Worm (Caenorhabditis elegans): Measurements from ENCODE around the gene K02E10.4.

The K02E10.4 gene

ce11 chrX:2447214-2447613 is 35.8 kb upstream of the K02E10.4 start:
- TF ChIP-seq tra-1 (GFP tag; IDR thresholded peaks at IDR 0.05) (no peak), nhr-6 (tag; optimal IDR thresholded peaks at IDR 0.05) (no peak), snpc-4 (tag; optimal IDR thresholded peaks at IDR 0.05) (no peak), set-16 (GFP tag; IDR thresholded peaks at IDR 0.05) (peak; percentile 34; the same call in 1 of the 2 replicates), mdt-29 (GFP tag; IDR thresholded peaks at IDR 0.05) (no peak), madf-9 (GFP tag; conservative IDR thresholded peaks at IDR 0.05) (no peak)

ce11 chrX:2450994-2451393 is 32.1 kb upstream of the K02E10.4 start:
- TF ChIP-seq set-16 (GFP tag; IDR thresholded peaks at IDR 0.05) (peak; percentile 50; the same call in 1 of the 2 replicates), unc-130 (GFP tag; optimal IDR thresholded peaks at IDR 0.05) (no peak), aha-1 (tag) (peak; percentile 3), nhr-237 (tag; optimal IDR thresholded peaks at IDR 0.05) (no peak), snpc-4 (tag; optimal IDR thresholded peaks at IDR 0.05) (no peak), ctbp-1 (GFP tag; IDR thresholded peaks at IDR 0.05) (0 out of 2 replicates have a peak, but pooled peaks have one; percentile 16), ceh-44 (GFP tag; IDR thresholded peaks at IDR 0.05) (no peak), ztf-11 (tag; optimal IDR thresholded peaks at IDR 0.05) (no peak)

DNA sequence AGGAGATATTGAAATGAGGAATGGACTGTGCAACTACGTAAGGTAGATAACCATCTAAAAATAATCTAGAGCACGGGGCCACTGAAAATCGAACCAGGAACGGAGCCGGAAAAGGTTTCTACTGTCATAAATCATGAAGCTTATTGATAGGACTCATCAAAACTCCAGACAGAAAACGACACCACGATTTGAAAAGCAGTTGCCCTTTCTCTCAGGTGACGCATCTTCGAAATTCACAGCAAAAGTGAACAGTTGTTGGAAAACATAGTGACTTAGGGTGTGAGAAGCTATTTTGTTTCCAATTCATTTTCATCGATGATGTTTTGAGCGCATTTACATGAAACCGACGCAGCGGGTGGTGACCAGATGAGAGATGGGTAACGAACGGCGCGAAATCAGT is 30.8 kb upstream of the K02E10.4 start:
- TF ChIP-seq hlh-11 (tag; optimal IDR thresholded peaks at IDR 0.05), result peak; percentile 14
- no peak for TF ChIP-seq ztf-11 (tag; optimal IDR thresholded peaks at IDR 0.05)
- TF ChIP-seq nhr-25 (tag; optimal IDR thresholded peaks at IDR 0.05; ENCODE audit: borderline replicate concordance, insufficient read depth), result no peak

DNA sequence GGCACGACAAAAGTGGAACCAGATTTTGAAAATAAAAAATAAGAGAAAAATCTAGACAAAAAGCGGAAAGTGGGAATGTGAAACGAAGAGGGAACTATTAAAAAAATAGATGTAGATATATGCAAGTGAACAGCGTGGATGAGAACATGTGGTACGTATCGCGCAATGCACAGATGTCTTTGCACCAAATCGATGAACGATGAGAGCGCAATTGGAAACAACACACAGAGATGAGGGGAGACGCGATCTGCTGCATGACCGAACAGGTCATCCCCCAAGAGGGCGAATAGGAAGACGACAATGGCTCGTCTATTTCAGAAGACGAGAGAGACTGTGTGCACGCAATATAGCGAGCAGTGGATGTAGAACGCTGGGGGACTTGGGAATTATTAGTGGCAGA is 30.3 kb upstream of the K02E10.4 start:
- no peak for TF ChIP-seq daf-8 (GFP tag; IDR thresholded peaks at IDR 0.05)
- no peak for TF ChIP-seq mep-1 (tag; optimal IDR thresholded peaks at IDR 0.05)
- TF ChIP-seq D1046.2 (GFP tag; IDR thresholded peaks at IDR 0.05), result no peak
- no peak for TF ChIP-seq ceh-28 (tag; optimal IDR thresholded peaks at IDR 0.05)
- TF ChIP-seq snpc-4 (tag; optimal IDR thresholded peaks at IDR 0.05), result no peak
- no peak for TF ChIP-seq lin-15B (tag; optimal IDR thresholded peaks at IDR 0.05)
- TF ChIP-seq Y75B8A.6 (GFP tag; IDR thresholded peaks at IDR 0.05), result no peak
- no peak for TF ChIP-seq ceh-32 (tag; optimal IDR thresholded peaks at IDR 0.05; ENCODE audit: poor library complexity)
- TF ChIP-seq egl-27 (tag; optimal IDR thresholded peaks at IDR 0.05), result no peak
- no peak for TF ChIP-seq lin-39 (tag; optimal IDR thresholded peaks at IDR 0.05)
- no peak for TF ChIP-seq lin-38 (GFP tag; IDR thresholded peaks at IDR 0.05)
- no peak for TF ChIP-seq arid-1 (GFP tag; conservative IDR thresholded peaks at IDR 0.05)
- no peak for TF ChIP-seq nhr-102 (tag; optimal IDR thresholded peaks at IDR 0.05)
- no peak for TF ChIP-seq spr-3 (GFP tag; optimal IDR thresholded peaks at IDR 0.05)
- TF ChIP-seq hif-1 (tag; optimal IDR thresholded peaks at IDR 0.05), result no peak
- TF ChIP-seq egl-43 (GFP tag; IDR thresholded peaks at IDR 0.05), result no peak

ce11 chrX:2454914-2455313 is 28.1 kb upstream of the K02E10.4 start:
- TF ChIP-seq fkh-10 (GFP tag; optimal IDR thresholded peaks at IDR 0.05) (peak; percentile 69), tag-97 (GFP tag; IDR thresholded peaks at IDR 0.05) (no peak)

ce11 chrX:2456141-2456540 is 26.9 kb upstream of the K02E10.4 start:
- peak; percentile 11 for TF ChIP-seq hlh-30 (tag; optimal IDR thresholded peaks at IDR 0.05; ENCODE audit: insufficient read depth)
- TF ChIP-seq set-16 (GFP tag; IDR thresholded peaks at IDR 0.05), result no peak; the same call in 1 of the 2 replicates
- no peak for TF ChIP-seq ama-1 (optimal IDR thresholded peaks at IDR 0.05)
- peak; percentile 77 for TF ChIP-seq aha-1 (tag)
- TF ChIP-seq mes-2 (tag; optimal IDR thresholded peaks at IDR 0.05; ENCODE audit: poor library complexity, severe bottlenecking), result no peak

Measured in whole organism, L4 larva.